Worm (Caenorhabditis elegans) whole organism, mixed stage, embryonic: Measurements from ENCODE around the gene C50E3.9.
A peak's percentile ranks its signal among the peaks of the same experiment; 100 is the strongest.

Source experiments
- M03D4.4 ChIP-seq: sonication (generic microtip); optimal IDR thresholded peaks from 2 replicates; lab custom pipeline; 2017; ENCODE audit warnings: mild to moderate bottlenecking, missing genetic modification characterization, missing compliant biosample characterization
- bed-3 ChIP-seq: fragments of 200-800 bp; sonication (Bioruptor generic); optimal IDR thresholded peaks from 3 replicates; lab custom pipeline; 2018; ENCODE audit warnings: mild to moderate bottlenecking, missing genetic modification characterization, moderate library complexity, missing compliant biosample characterization
- blmp-1 ChIP-seq: fragments of 150-350 bp; optimal IDR thresholded peaks from 2 replicates; lab custom pipeline; 2014; ENCODE audit warnings: missing biosample characterization, missing genetic modification characterization
- ceh-39 ChIP-seq: fragments of 150-350 bp; optimal IDR thresholded peaks from 2 replicates; lab custom pipeline; 2014; ENCODE audit warnings: missing biosample characterization, missing genetic modification characterization
- ceh-43 ChIP-seq: fragments of 200-800 bp; sonication (Bioruptor generic); optimal IDR thresholded peaks from 2 replicates; lab custom pipeline; 2018; ENCODE audit warnings: mild to moderate bottlenecking, missing genetic modification characterization, moderate library complexity, missing compliant biosample characterization
- ceh-83 ChIP-seq: fragments of 200-800 bp; sonication (Bioruptor generic); optimal IDR thresholded peaks from 2 replicates; lab custom pipeline; 2018; ENCODE audit warnings: mild to moderate bottlenecking, missing genetic modification characterization, missing compliant biosample characterization
- ces-1 ChIP-seq: fragments of 150-350 bp; optimal IDR thresholded peaks from 2 replicates; lab custom pipeline; 2014; ENCODE audit warnings: missing biosample characterization, missing genetic modification reagents, missing genetic modification characterization
- cnd-1 ChIP-seq: fragments of 200-800 bp; sonication (Bioruptor generic); optimal IDR thresholded peaks from 2 replicates; lab custom pipeline; 2018; ENCODE audit warnings: mild to moderate bottlenecking, missing genetic modification characterization, missing compliant biosample characterization
- drap-1 ChIP-seq: fragments of 200-800 bp; sonication (Bioruptor generic); optimal IDR thresholded peaks from 3 replicates; lab custom pipeline; 2018; ENCODE audit warnings: mild to moderate bottlenecking, missing genetic modification characterization, missing compliant biosample characterization
- elt-1 ChIP-seq: sonication (generic microtip); optimal IDR thresholded peaks from 2 replicates; lab custom pipeline; 2017; ENCODE audit warnings: missing genetic modification characterization, mild to moderate bottlenecking, missing compliant biosample characterization, antibody characterized with exemption, moderate library complexity, borderline replicate concordance; ENCODE audit not compliant: insufficient read depth
- elt-3 ChIP-seq: fragments of 150-350 bp; optimal IDR thresholded peaks from 2 replicates; lab custom pipeline; 2014; ENCODE audit warnings: missing biosample characterization, missing genetic modification characterization
- flh-1 ChIP-seq: fragments of 200-800 bp; sonication (Bioruptor generic); optimal IDR thresholded peaks from 2 replicates; lab custom pipeline; 2018; ENCODE audit warnings: mild to moderate bottlenecking, missing genetic modification characterization, moderate library complexity, missing compliant biosample characterization
- hlh-1 ChIP-seq: fragments of 150-350 bp; optimal IDR thresholded peaks from 2 replicates; lab custom pipeline; 2014; ENCODE audit warnings: missing biosample characterization, missing genetic modification reagents, missing genetic modification characterization
- lin-13 ChIP-seq: fragments of 150-350 bp; optimal IDR thresholded peaks from 2 replicates; lab custom pipeline; 2014; ENCODE audit warnings: missing biosample characterization, missing genetic modification characterization
- lin-32 ChIP-seq: fragments of 200-800 bp; sonication (Bioruptor generic); optimal IDR thresholded peaks from 2 replicates; lab custom pipeline; 2018; ENCODE audit warnings: mild to moderate bottlenecking, missing genetic modification characterization, missing compliant biosample characterization
- lsy-2 ChIP-seq: fragments of 150-350 bp; optimal IDR thresholded peaks from 2 replicates; lab custom pipeline; 2014; ENCODE audit warnings: missing biosample characterization, missing genetic modification characterization
- mab-5 ChIP-seq: fragments of 150-350 bp; optimal IDR thresholded peaks from 2 replicates; lab custom pipeline; 2014; ENCODE audit warnings: missing biosample characterization, missing genetic modification characterization
- mep-1 ChIP-seq: fragments of 150-350 bp; optimal IDR thresholded peaks from 2 replicates; lab custom pipeline; 2017; ENCODE audit warnings: missing biosample characterization, missing genetic modification reagents, missing genetic modification characterization, inconsistent platforms
- mls-2 ChIP-seq: sonication (generic microtip); optimal IDR thresholded peaks from 2 replicates; lab custom pipeline; 2016; ENCODE audit warnings: mild to moderate bottlenecking, missing genetic modification characterization, moderate library complexity, missing compliant biosample characterization
- nhr-12 ChIP-seq: fragments of 150-350 bp; optimal IDR thresholded peaks from 2 replicates; lab custom pipeline; 2014; ENCODE audit warnings: missing biosample characterization, missing genetic modification characterization
- nhr-2 ChIP-seq: fragments of 150-350 bp; optimal IDR thresholded peaks from 2 replicates; lab custom pipeline; 2014; ENCODE audit warnings: missing biosample characterization, missing genetic modification characterization
- nhr-237 ChIP-seq: fragments of 150-350 bp; optimal IDR thresholded peaks from 2 replicates; lab custom pipeline; 2014; ENCODE audit warnings: missing biosample characterization, missing genetic modification characterization
- nhr-28 ChIP-seq: fragments of 150-350 bp; optimal IDR thresholded peaks from 2 replicates; lab custom pipeline; 2014; ENCODE audit warnings: missing biosample characterization, missing genetic modification characterization
- nhr-76 ChIP-seq: sonication (generic microtip); optimal IDR thresholded peaks from 2 replicates; lab custom pipeline; 2017; ENCODE audit warnings: missing biosample characterization, missing genetic modification characterization
- pha-4 ChIP-seq: fragments of 150-350 bp; optimal IDR thresholded peaks from 2 replicates; lab custom pipeline; 2018; ENCODE audit warnings: missing biosample characterization, missing genetic modification reagents, missing genetic modification characterization
- sem-2 ChIP-seq: fragments of 200-800 bp; sonication (Bioruptor generic); optimal IDR thresholded peaks from 2 replicates; lab custom pipeline; 2018; ENCODE audit warnings: mild to moderate bottlenecking, missing genetic modification characterization, missing compliant biosample characterization
- snpc-4 ChIP-seq: fragments of 150-350 bp; optimal IDR thresholded peaks from 2 replicates; lab custom pipeline; 2014; ENCODE audit warnings: missing biosample characterization, missing genetic modification characterization
- sptf-1 ChIP-seq: sonication (generic microtip); optimal IDR thresholded peaks from 2 replicates; lab custom pipeline; 2017; ENCODE audit warnings: mild to moderate bottlenecking, missing genetic modification characterization, moderate library complexity, missing compliant biosample characterization
- tbx-8 ChIP-seq: fragments of 200-800 bp; sonication (Bioruptor generic); optimal IDR thresholded peaks from 2 replicates; lab custom pipeline; 2018; ENCODE audit warnings: mild to moderate bottlenecking, missing genetic modification characterization, moderate library complexity, missing compliant biosample characterization
- unc-39 ChIP-seq: fragments of 150-350 bp; optimal IDR thresholded peaks from 2 replicates; lab custom pipeline; 2014; ENCODE audit warnings: missing biosample characterization, missing genetic modification characterization
- zip-8 ChIP-seq: fragments of 150-350 bp; optimal IDR thresholded peaks from 2 replicates; lab custom pipeline; 2014; ENCODE audit warnings: missing biosample characterization, missing genetic modification characterization
- ztf-11 ChIP-seq: fragments of 150-350 bp; optimal IDR thresholded peaks from 2 replicates; lab custom pipeline; 2014; ENCODE audit warnings: missing biosample characterization, missing genetic modification characterization

C50E3.9 gene

ce11 chrV:7595132-7595531, 4.9 kb downstream of the C50E3.9 start:
- TF ChIP-seq nhr-2 (tag; lab: Kevin White, UChicago) (no peak), hlh-1 (tag; lab: Kevin White, UChicago) (no peak), sptf-1 (tag; lab: Kevin White, UChicago) (no peak), ceh-39 (tag; lab: Kevin White, UChicago) (no peak), bed-3 (no peak), elt-1 (tag; lab: Kevin White, UChicago) (no peak), ces-1 (GFP tag; lab: Kevin White, UChicago) (no peak), blmp-1 (tag; lab: Kevin White, UChicago) (no peak), tbx-8 (GFP tag; lab: Kevin White, UChicago) (no peak), mls-2 (tag; lab: Kevin White, UChicago) (no peak), drap-1 (GFP tag; lab: Kevin White, UChicago) (no peak), lin-32 (GFP tag; lab: Kevin White, UChicago) (no peak), mep-1 (tag; lab: Kevin White, UChicago) (no peak), ztf-11 (tag; lab: Kevin White, UChicago) (no peak), nhr-28 (tag; lab: Kevin White, UChicago) (no peak), snpc-4 (tag; lab: Kevin White, UChicago) (no peak), nhr-237 (no peak)

ce11 chrV:7590454-7590853, 9.6 kb downstream of the C50E3.9 start, which contains the start of gene C50E3.6:
C50E3.6 (minus strand) TSS chrV:7590554.
- TF ChIP-seq nhr-12: no peak
- TF ChIP-seq snpc-4 (tag; lab: Kevin White, UChicago): no peak
- TF ChIP-seq ceh-39 (tag; lab: Kevin White, UChicago): no peak
- TF ChIP-seq flh-1 (GFP tag; lab: Kevin White, UChicago): no peak
- no peak for TF ChIP-seq ces-1 (GFP tag; lab: Kevin White, UChicago)
- TF ChIP-seq cnd-1 (tag; lab: Kevin White, UChicago): no peak
- no peak for TF ChIP-seq nhr-28 (tag; lab: Kevin White, UChicago)
- TF ChIP-seq ceh-83 (GFP tag; lab: Kevin White, UChicago): no peak
- TF ChIP-seq M03D4.4 (tag; lab: Kevin White, UChicago): no peak
- TF ChIP-seq sem-2 (GFP tag; lab: Kevin White, UChicago): no peak
- no peak for TF ChIP-seq mab-5 (tag; lab: Kevin White, UChicago)
- no peak for TF ChIP-seq lin-32 (GFP tag; lab: Kevin White, UChicago)
- no peak for TF ChIP-seq unc-39 (tag; lab: Kevin White, UChicago)
- TF ChIP-seq tbx-8 (GFP tag; lab: Kevin White, UChicago): no peak
- TF ChIP-seq mep-1 (tag; lab: Kevin White, UChicago): no peak
- no peak for TF ChIP-seq elt-1 (tag; lab: Kevin White, UChicago)
- TF ChIP-seq pha-4: no peak
- no peak for TF ChIP-seq mls-2 (tag; lab: Kevin White, UChicago)

DNA sequence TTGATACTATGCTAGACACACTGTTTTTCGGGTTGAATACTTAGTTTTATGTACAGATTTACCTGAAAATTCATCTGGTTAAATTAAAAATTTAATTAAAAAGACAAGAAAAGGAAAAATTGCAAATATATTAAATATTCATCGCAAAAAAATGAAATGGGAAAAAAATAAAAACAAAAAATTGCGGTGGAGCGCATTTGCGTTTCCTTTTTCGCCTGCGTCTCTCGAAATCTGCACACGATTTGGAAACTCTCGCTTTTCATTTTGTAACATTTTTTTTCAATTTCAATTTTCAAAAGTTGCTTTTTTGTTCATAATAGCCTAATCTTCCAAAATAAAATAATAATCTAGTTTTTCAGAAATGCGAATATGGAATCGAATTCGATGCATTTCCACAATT, 12.4 kb downstream of the C50E3.9 start, which contains the start of the genes F19F10.11 and C50E3.5:
F19F10.11 (minus strand) TSS at position 68 of the 400 bp plus-strand sequence.
C50E3.5 (plus strand) TSS at position 360 of the 400 bp plus-strand sequence.
- TF ChIP-seq mep-1 (tag; lab: Kevin White, UChicago): peak; percentile 52
- TF ChIP-seq lsy-2: peak; percentile 5
- no peak for TF ChIP-seq sptf-1 (tag; lab: Kevin White, UChicago)
- no peak for TF ChIP-seq bed-3
- TF ChIP-seq nhr-76: no peak
- no peak for TF ChIP-seq lin-13 (tag; lab: Kevin White, UChicago)
- TF ChIP-seq cnd-1 (tag; lab: Kevin White, UChicago): no peak
- TF ChIP-seq ceh-83 (GFP tag; lab: Kevin White, UChicago): no peak
- TF ChIP-seq pha-4: no peak
- no peak for TF ChIP-seq nhr-2 (tag; lab: Kevin White, UChicago)
- no peak for TF ChIP-seq snpc-4 (tag; lab: Kevin White, UChicago)
- TF ChIP-seq elt-3 (tag; lab: Kevin White, UChicago): no peak
- TF ChIP-seq mls-2 (tag; lab: Kevin White, UChicago): no peak
- no peak for TF ChIP-seq tbx-8 (GFP tag; lab: Kevin White, UChicago)
- TF ChIP-seq ceh-39 (tag; lab: Kevin White, UChicago): no peak
- no peak for TF ChIP-seq lin-32 (GFP tag; lab: Kevin White, UChicago)
- no peak for TF ChIP-seq hlh-1 (tag; lab: Kevin White, UChicago)
- TF ChIP-seq M03D4.4 (tag; lab: Kevin White, UChicago): no peak
- no peak for TF ChIP-seq nhr-28 (tag; lab: Kevin White, UChicago)
- no peak for TF ChIP-seq mab-5 (tag; lab: Kevin White, UChicago)
- no peak for TF ChIP-seq flh-1 (GFP tag; lab: Kevin White, UChicago)
- no peak for TF ChIP-seq zip-8
- peak; percentile 20 for TF ChIP-seq ces-1 (GFP tag; lab: Kevin White, UChicago)
- TF ChIP-seq ceh-43 (GFP tag; lab: Kevin White, UChicago): no peak
